Worm (Caenorhabditis elegans): Measurements from ENCODE around the gene imp-2.
A peak's percentile ranks its signal among the peaks of the same experiment; 100 is the strongest.

The imp-2 gene

ce11 chrIV:11118837-11119491 lies at the start of gene imp-2, which contains the start of gene enpl-1:
TSS of gene imp-2 (minus strand) at chrIV:11118887.
TSS of gene enpl-1 (plus strand) at chrIV:11119298.
- TF ChIP-seq nhr-11 (tag; optimal IDR thresholded peaks at IDR 0.05) (peak; percentile 18), sea-2 (GFP tag; optimal IDR thresholded peaks at IDR 0.05) (no peak), lin-39 (tag; optimal IDR thresholded peaks at IDR 0.05) (peak; percentile 97), nhr-25 (tag; optimal IDR thresholded peaks at IDR 0.05) (peak; percentile 41), eor-1 (tag; optimal IDR thresholded peaks at IDR 0.05) (no peak), elt-1 (tag; optimal IDR thresholded peaks at IDR 0.05) (peak; percentile 37), fkh-2 (tag; optimal IDR thresholded peaks at IDR 0.05) (no peak), jun-1 (tag; optimal IDR thresholded peaks at IDR 0.05) (peak; percentile 86), lin-15B (tag; optimal IDR thresholded peaks at IDR 0.05) (peak; percentile 92), ama-1 (optimal IDR thresholded peaks at IDR 0.05) (peak; percentile 42), aly-2 (tag; optimal IDR thresholded peaks at IDR 0.05) (no peak), zag-1 (tag; optimal IDR thresholded peaks at IDR 0.05) (peak; percentile 50), nhr-237 (tag; optimal IDR thresholded peaks at IDR 0.05) (no peak), pha-4 (tag; optimal IDR thresholded peaks at IDR 0.05) (peak; percentile 94), ztf-4 (tag; optimal IDR thresholded peaks at IDR 0.05) (no peak), R02D3.7 (tag; optimal IDR thresholded peaks at IDR 0.05) (peak; percentile 78), nhr-76 (tag; optimal IDR thresholded peaks at IDR 0.05) (no peak), egl-5 (tag; optimal IDR thresholded peaks at IDR 0.05) (peak; percentile 92), elt-3 (tag; optimal IDR thresholded peaks at IDR 0.05) (no peak), nhr-43 (tag; optimal IDR thresholded peaks at IDR 0.05; ENCODE audit: poor library complexity, severe bottlenecking) (peak; percentile 50), mdl-1 (tag; optimal IDR thresholded peaks at IDR 0.05) (peak; percentile 84), ZK546.5 (tag; optimal IDR thresholded peaks at IDR 0.05) (no peak), fkh-10 (GFP tag; optimal IDR thresholded peaks at IDR 0.05) (peak; percentile 49), nhr-23 (tag; optimal IDR thresholded peaks at IDR 0.05) (peak; percentile 92), ceh-9 (tag; optimal IDR thresholded peaks at IDR 0.05) (no peak), pqm-1 (tag; optimal IDR thresholded peaks at IDR 0.05) (peak; percentile 62), ceh-28 (tag; optimal IDR thresholded peaks at IDR 0.05) (peak; percentile 79), hmg-11 (tag; optimal IDR thresholded peaks at IDR 0.05) (peak; percentile 89), unc-62 (GFP tag; optimal IDR thresholded peaks at IDR 0.05) (no peak), nfya-1 (tag; optimal IDR thresholded peaks at IDR 0.05; ENCODE audit: insufficient read depth) (peak; percentile 100), lsy-12 (tag; optimal IDR thresholded peaks at IDR 0.05) (peak; percentile 97), ceh-16 (tag; optimal IDR thresholded peaks at IDR 0.05) (no peak), mml-1 (tag; optimal IDR thresholded peaks at IDR 0.05) (no peak), daf-12 (tag; optimal IDR thresholded peaks at IDR 0.05) (no peak), tbx-2 (tag; optimal IDR thresholded peaks at IDR 0.05) (peak; percentile 71), egl-27 (tag; optimal IDR thresholded peaks at IDR 0.05) (peak; percentile 25), nhr-12 (tag; optimal IDR thresholded peaks at IDR 0.05) (no peak), nhr-28 (tag; optimal IDR thresholded peaks at IDR 0.05) (no peak), fos-1 (tag; optimal IDR thresholded peaks at IDR 0.05) (no peak), ceh-82 (tag; optimal IDR thresholded peaks at IDR 0.05) (no peak), nhr-77 (tag; optimal IDR thresholded peaks at IDR 0.05) (no peak), nhr-67 (tag; optimal IDR thresholded peaks at IDR 0.05) (no peak), ztf-11 (tag; optimal IDR thresholded peaks at IDR 0.05) (no peak), elt-2 (tag; optimal IDR thresholded peaks at IDR 0.05) (peak; percentile 81), unc-39 (tag; optimal IDR thresholded peaks at IDR 0.05) (no peak), skn-1 (tag; optimal IDR thresholded peaks at IDR 0.05) (peak; percentile 76), snpc-4 (tag; optimal IDR thresholded peaks at IDR 0.05) (peak; percentile 23)
